Worm (Caenorhabditis elegans) whole organism, early embryonic: Measurements from ENCODE around the gene ZC116.1.

ENCODE experiments used
- B0310.2 ChIP-seq: sonication (generic microtip); optimal IDR thresholded peaks from 2 replicates; lab custom pipeline; 2016; ENCODE audit warnings: mild to moderate bottlenecking, missing genetic modification characterization, missing compliant biosample characterization
- F13C5.2 ChIP-seq: sonication (generic microtip); optimal IDR thresholded peaks from 2 replicates; lab custom pipeline; 2017; ENCODE audit warnings: mild to moderate bottlenecking, missing genetic modification characterization, inconsistent platforms, missing compliant biosample characterization
- aly-1 ChIP-seq: sonication (generic microtip); optimal IDR thresholded peaks from 2 replicates; lab custom pipeline; 2016; ENCODE audit warnings: missing genetic modification characterization, missing compliant biosample characterization
- ama-1 ChIP-seq: fragments of 150-350 bp; optimal IDR thresholded peaks from 2 replicates; lab custom pipeline; 2014
- ceh-13 ChIP-seq: fragments of 200-800 bp; sonication (Bioruptor generic); optimal IDR thresholded peaks from 2 replicates; lab custom pipeline; 2018; ENCODE audit warnings: mild to moderate bottlenecking, missing genetic modification characterization, missing compliant biosample characterization
- ceh-36 ChIP-seq: sonication (generic microtip); optimal IDR thresholded peaks from 2 replicates; lab custom pipeline; 2016; ENCODE audit warnings: missing genetic modification characterization, inconsistent platforms, missing compliant biosample characterization
- ets-7 ChIP-seq: sonication (generic microtip); optimal IDR thresholded peaks from 2 replicates; lab custom pipeline; 2016; ENCODE audit warnings: missing genotype, missing genetic modification characterization, missing compliant biosample characterization
- flt-1 ChIP-seq: fragments of 200-800 bp; sonication (Bioruptor generic); IDR thresholded peaks from 2 replicates; pipeline ENCODE4 v1.3.6; 2022; ENCODE audit warnings: missing genetic modification characterization, missing compliant biosample characterization
- hmbx-1 ChIP-seq: sonication (generic microtip); optimal IDR thresholded peaks from 2 replicates; lab custom pipeline; 2016; ENCODE audit warnings: mild to moderate bottlenecking, missing genetic modification characterization, missing compliant biosample characterization
- hmg-4 ChIP-seq: fragments of 200-800 bp; sonication (Bioruptor generic); optimal IDR thresholded peaks from 2 replicates; lab custom pipeline; 2018; ENCODE audit warnings: mild to moderate bottlenecking, missing genetic modification characterization, missing compliant biosample characterization
- hnd-1 ChIP-seq: sonication (generic microtip); optimal IDR thresholded peaks from 2 replicates; lab custom pipeline; 2016; ENCODE audit warnings: missing genetic modification characterization, missing compliant biosample characterization
- pes-1 ChIP-seq: fragments of 200-800 bp; sonication (Bioruptor generic); IDR thresholded peaks from 2 replicates; pipeline ENCODE4 v1.3.6; 2022; ENCODE audit warnings: missing genetic modification reagents, missing genetic modification characterization, missing compliant biosample characterization
- scrt-1 ChIP-seq: fragments of 200-800 bp; sonication (Bioruptor generic); IDR thresholded peaks from 2 replicates; pipeline ENCODE4 v1.3.6; 2022; ENCODE audit warnings: missing genetic modification characterization, missing compliant biosample characterization
- sea-1 ChIP-seq: fragments of 200-800 bp; sonication (Bioruptor generic); conservative IDR thresholded peaks from 2 replicates; pipeline ENCODE4 v1.3.6; 2022; ENCODE audit warnings: missing genetic modification characterization, missing compliant biosample characterization
- tbx-11 ChIP-seq: fragments of 200-800 bp; sonication (Bioruptor generic); IDR thresholded peaks from 2 replicates; pipeline ENCODE4 v1.3.6; 2022; ENCODE audit warnings: missing genetic modification characterization, missing compliant biosample characterization
- tbx-37 ChIP-seq: fragments of 200-800 bp; sonication (Bioruptor generic); conservative IDR thresholded peaks from 2 replicates; pipeline ENCODE4 v1.3.6; 2022; ENCODE audit warnings: missing genetic modification reagents, missing genetic modification characterization, missing compliant biosample characterization
- tra-4 ChIP-seq: sonication (generic microtip); optimal IDR thresholded peaks from 2 replicates; lab custom pipeline; 2017; ENCODE audit warnings: missing genetic modification characterization, missing compliant biosample characterization

ZC116.1 gene

ce11 chrV:12611029-12611428 is 1.4 kb downstream of the ZC116.1 start, which contains the start of gene cubn-1:
cubn-1 (plus strand) TSS chrV:12611329.
- TF ChIP-seq scrt-1 (GFP tag; lab: Robert Waterston, UW) (no peak), sea-1 (GFP tag; lab: Robert Waterston, UW) (no peak), hnd-1 (tag; lab: Kevin White, UChicago) (no peak), pes-1 (no peak), hmg-4 (GFP tag; lab: Kevin White, UChicago) (no peak), ceh-13 (GFP tag; lab: Kevin White, UChicago) (no peak)

ce11 chrV:12612118-12612517 is 2.5 kb downstream of the ZC116.1 start, which contains the start of gene cyc-2.2:
cyc-2.2 (minus strand) TSS chrV:12612218.
- TF ChIP-seq hmbx-1 (tag; lab: Kevin White, UChicago) = no peak
- no peak for TF ChIP-seq F13C5.2 (tag; lab: Kevin White, UChicago)
- no peak for TF ChIP-seq scrt-1 (GFP tag; lab: Robert Waterston, UW)
- TF ChIP-seq tbx-37 (GFP tag; lab: Robert Waterston, UW) = no peak
- no peak for TF ChIP-seq hmg-4 (GFP tag; lab: Kevin White, UChicago)
- TF ChIP-seq tbx-11 (GFP tag; lab: Robert Waterston, UW) = no peak
- no peak for TF ChIP-seq aly-1
- no peak for TF ChIP-seq sea-1 (GFP tag; lab: Robert Waterston, UW)
- no peak for TF ChIP-seq B0310.2

DNA sequence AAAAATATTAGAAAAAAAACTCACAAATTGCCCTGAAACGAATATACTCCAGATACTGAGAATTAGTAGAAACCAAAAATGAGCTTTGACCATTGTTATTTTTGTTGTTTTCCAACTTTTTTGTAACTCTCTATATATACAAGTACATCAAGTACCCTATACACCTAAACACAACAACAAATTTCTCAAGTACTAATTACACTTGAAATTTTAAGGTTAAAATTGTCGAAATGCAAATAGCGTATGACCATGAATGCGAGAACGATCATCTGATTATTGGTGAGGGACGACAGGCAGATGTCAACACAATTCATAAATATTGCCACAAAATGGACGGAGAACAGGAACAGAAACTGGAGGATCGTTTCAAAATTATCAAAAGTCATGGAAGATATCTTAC is 14.7 kb downstream of the ZC116.1 start, which contains the start of gene F56H9.9:
Gene F56H9.9, minus strand, starts transcription at position 101 of the 400 bp plus-strand sequence.
- TF ChIP-seq hmbx-1 (tag; lab: Kevin White, UChicago) = no peak
- TF ChIP-seq hnd-1 (tag; lab: Kevin White, UChicago) = no peak
- no peak for TF ChIP-seq ceh-13 (GFP tag; lab: Kevin White, UChicago)
- no peak for TF ChIP-seq ama-1
- TF ChIP-seq flt-1 = no peak
- no peak for TF ChIP-seq tra-4 (tag; lab: Kevin White, UChicago)
- TF ChIP-seq sea-1 (GFP tag; lab: Robert Waterston, UW) = no peak
- no peak for TF ChIP-seq tbx-37 (GFP tag; lab: Robert Waterston, UW)
- TF ChIP-seq aly-1 = no peak
- no peak for TF ChIP-seq scrt-1 (GFP tag; lab: Robert Waterston, UW)
- TF ChIP-seq tbx-11 (GFP tag; lab: Robert Waterston, UW) = no peak

ce11 chrV:12629743-12630142 is 20.1 kb downstream of the ZC116.1 start, which contains the start of gene F56H9.6:
F56H9.6 (minus strand) TSS chrV:12629843.
- TF ChIP-seq ama-1 (no peak), tra-4 (tag; lab: Kevin White, UChicago) (no peak), hmbx-1 (tag; lab: Kevin White, UChicago) (no peak), flt-1 (no peak), tbx-11 (GFP tag; lab: Robert Waterston, UW) (no peak), aly-1 (no peak), ets-7 (tag; lab: Kevin White, UChicago) (no peak), B0310.2 (no peak), F13C5.2 (tag; lab: Kevin White, UChicago) (no peak), pes-1 (no peak)

DNA sequence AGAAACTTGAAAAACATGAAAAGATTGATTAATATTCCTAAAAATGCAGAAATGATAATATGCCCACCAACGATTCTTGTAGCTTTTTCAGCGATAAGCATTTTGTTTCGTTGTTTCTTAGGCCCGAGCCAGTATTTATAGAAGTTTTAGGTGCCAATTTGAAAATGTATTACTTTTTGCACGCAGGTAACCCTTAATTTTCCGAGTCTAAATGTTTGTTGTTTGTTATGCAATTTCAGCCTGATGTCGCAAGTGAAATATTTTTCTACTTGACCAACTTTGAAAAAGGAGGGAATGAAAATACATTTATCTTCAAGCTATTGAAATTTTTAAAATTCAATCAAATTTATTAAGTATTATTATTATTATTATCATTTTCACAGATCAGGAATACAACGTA is 22.4 kb downstream of the ZC116.1 start, which contains the start of gene srx-113:
Gene srx-113, minus strand, starts transcription at position 101 of the 400 bp plus-strand sequence.
- no peak for TF ChIP-seq aly-1
- no peak for TF ChIP-seq ets-7 (tag; lab: Kevin White, UChicago)
- TF ChIP-seq ceh-36 (tag; lab: Kevin White, UChicago) = no peak
- no peak for TF ChIP-seq scrt-1 (GFP tag; lab: Robert Waterston, UW)
- TF ChIP-seq tra-4 (tag; lab: Kevin White, UChicago) = no peak
- TF ChIP-seq ceh-13 (GFP tag; lab: Kevin White, UChicago) = no peak
- no peak for TF ChIP-seq flt-1
- no peak for TF ChIP-seq tbx-11 (GFP tag; lab: Robert Waterston, UW)
- no peak for TF ChIP-seq F13C5.2 (tag; lab: Kevin White, UChicago)
- TF ChIP-seq tbx-37 (GFP tag; lab: Robert Waterston, UW) = no peak
- TF ChIP-seq pes-1 = no peak
- TF ChIP-seq sea-1 (GFP tag; lab: Robert Waterston, UW) = no peak
- TF ChIP-seq hnd-1 (tag; lab: Kevin White, UChicago) = no peak

ce11 chrV:12633046-12633445 is 23.4 kb downstream of the ZC116.1 start:
- TF ChIP-seq hmg-4 (GFP tag; lab: Kevin White, UChicago) = no peak
- TF ChIP-seq tbx-11 (GFP tag; lab: Robert Waterston, UW) = peak; percentile 56; the same call in 1 of the 2 replicates
- TF ChIP-seq flt-1 = no peak

DNA sequence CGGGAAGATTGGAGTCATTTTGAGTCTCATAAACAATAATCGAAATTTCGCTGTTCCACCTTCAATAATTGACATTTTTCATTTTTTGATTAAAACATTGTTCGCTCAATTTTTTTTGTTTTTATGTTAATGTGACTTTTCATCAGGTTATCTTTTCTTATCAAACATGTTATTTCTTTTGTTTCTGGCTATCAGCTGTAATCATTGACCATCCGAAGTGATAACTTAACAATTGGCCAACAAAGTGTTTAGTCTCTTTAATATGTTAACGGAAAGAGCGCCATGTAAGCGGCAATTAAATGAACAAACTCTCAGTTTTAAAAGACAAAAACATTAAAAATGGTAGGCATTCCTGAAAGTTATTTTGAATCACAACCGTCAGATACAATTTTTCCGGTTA is 24.4 kb downstream of the ZC116.1 start:
- TF ChIP-seq aly-1 (no peak), pes-1 (no peak), ama-1 (no peak), hnd-1 (tag; lab: Kevin White, UChicago) (no peak), ceh-13 (GFP tag; lab: Kevin White, UChicago) (no peak), tra-4 (tag; lab: Kevin White, UChicago) (no peak), sea-1 (GFP tag; lab: Robert Waterston, UW) (no peak), ceh-36 (tag; lab: Kevin White, UChicago) (no peak), scrt-1 (GFP tag; lab: Robert Waterston, UW) (no peak), tbx-37 (GFP tag; lab: Robert Waterston, UW) (no peak), ets-7 (tag; lab: Kevin White, UChicago) (no peak), flt-1 (no peak)

DNA sequence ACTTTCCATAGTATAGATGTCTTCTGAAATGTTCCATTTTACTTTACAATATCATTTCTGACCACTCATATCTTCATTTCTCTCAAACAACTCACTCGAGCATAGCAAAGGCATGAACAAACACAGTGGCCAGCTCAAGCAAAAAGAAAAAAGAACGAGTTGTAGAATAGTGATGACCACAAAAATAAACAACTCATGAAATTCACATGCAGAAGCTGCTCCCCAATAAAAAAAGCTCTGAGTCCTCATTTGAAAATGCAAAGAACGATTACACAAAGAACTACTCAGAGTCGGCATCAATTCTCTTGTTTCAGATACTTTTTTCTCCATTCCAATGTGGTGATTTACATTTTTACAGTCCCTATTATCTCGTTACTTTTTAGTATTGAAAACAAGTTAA is 25.1 kb downstream of the ZC116.1 start:
- no peak for TF ChIP-seq ama-1
- TF ChIP-seq tra-4 (tag; lab: Kevin White, UChicago) = no peak
- no peak for TF ChIP-seq sea-1 (GFP tag; lab: Robert Waterston, UW)
- TF ChIP-seq hmg-4 (GFP tag; lab: Kevin White, UChicago) = no peak
- no peak for TF ChIP-seq flt-1
- no peak for TF ChIP-seq B0310.2
- TF ChIP-seq hmbx-1 (tag; lab: Kevin White, UChicago) = no peak
- no peak for TF ChIP-seq F13C5.2 (tag; lab: Kevin White, UChicago)
- no peak for TF ChIP-seq tbx-37 (GFP tag; lab: Robert Waterston, UW)
- no peak for TF ChIP-seq pes-1
- TF ChIP-seq hnd-1 (tag; lab: Kevin White, UChicago) = no peak
- no peak for TF ChIP-seq ets-7 (tag; lab: Kevin White, UChicago)
- TF ChIP-seq aly-1 = no peak
- no peak for TF ChIP-seq tbx-11 (GFP tag; lab: Robert Waterston, UW)
- TF ChIP-seq ceh-36 (tag; lab: Kevin White, UChicago) = no peak
- no peak for TF ChIP-seq scrt-1 (GFP tag; lab: Robert Waterston, UW)
